Worm (Caenorhabditis elegans): ENCODE data around the gene srxa-19.
A peak's percentile ranks its signal among the peaks of the same experiment; 100 is the strongest.

The srxa-19 gene

DNA sequence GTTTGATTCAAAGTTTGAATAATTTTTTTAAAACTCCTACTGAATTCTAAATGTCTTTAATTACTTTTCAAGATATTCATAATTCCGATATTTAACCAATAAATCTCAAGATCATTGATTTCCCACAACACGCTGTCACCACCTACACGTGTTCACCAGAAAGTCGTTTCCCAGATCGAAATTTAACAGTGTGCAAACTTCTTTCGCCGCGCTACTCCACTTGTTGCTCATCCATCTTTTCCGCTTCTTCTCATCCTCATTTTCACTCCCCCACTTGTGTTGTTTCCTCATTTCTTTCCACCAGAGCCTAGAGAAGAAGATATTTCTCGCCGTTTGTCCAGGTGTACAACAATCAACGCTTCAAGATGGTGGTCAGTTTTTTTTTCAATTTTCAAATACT lies 23.1 kb upstream of the srxa-19 start, which contains the start of gene C51E3.9:
C51E3.9 (plus strand) TSS at position 301 of the 400 bp plus-strand sequence.
- peak; percentile 31 for TF ChIP-seq nhr-129 (tag; optimal IDR thresholded peaks at IDR 0.05)
- no peak for TF ChIP-seq C34F6.9 (tag; optimal IDR thresholded peaks at IDR 0.05)
- no peak for TF ChIP-seq R02D3.7 (tag; optimal IDR thresholded peaks at IDR 0.05)

DNA sequence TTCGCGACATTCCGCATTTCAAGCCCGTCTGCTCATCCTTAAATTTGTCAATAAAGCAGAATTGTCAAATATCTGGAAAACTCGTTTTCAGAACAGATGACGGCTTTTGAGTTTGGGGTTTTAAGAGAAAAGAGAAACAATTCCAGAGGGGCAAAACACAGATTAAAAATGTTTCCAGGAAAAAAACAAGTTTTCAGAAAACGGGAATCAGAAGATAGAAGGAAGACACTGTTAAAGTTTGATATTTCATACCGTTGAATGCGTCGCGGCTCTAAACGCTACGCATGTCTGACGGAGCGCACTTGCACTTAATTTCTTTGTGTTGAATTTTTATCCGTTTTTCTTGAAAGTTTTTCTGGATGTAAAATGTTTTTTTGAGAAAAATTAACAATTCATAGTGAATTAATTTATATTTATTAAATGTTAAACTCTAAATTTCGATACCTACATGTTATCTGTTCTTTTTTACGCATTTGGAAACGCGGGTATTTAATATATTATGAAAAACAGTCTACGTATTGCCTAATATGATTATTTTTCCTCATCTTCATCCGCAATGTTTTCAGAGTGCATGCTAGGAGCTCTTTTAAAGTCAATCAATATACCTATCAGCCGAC lies 11.6 kb upstream of the srxa-19 start, which contains the start of the genes C08B6.18, wdr-20 and C08B6.8:
C08B6.18 (minus strand) TSS at position 51 of the 617 bp plus-strand sequence.
wdr-20 (minus strand) TSS at position 82 of the 617 bp plus-strand sequence.
C08B6.8 (plus strand) TSS at position 567 of the 617 bp plus-strand sequence.
- no peak for TF ChIP-seq unc-62 (GFP tag; optimal IDR thresholded peaks at IDR 0.05)
- TF ChIP-seq nhr-25 (tag; optimal IDR thresholded peaks at IDR 0.05), result no peak
- TF ChIP-seq R02D3.7 (tag; optimal IDR thresholded peaks at IDR 0.05), result no peak
- no peak for TF ChIP-seq ceh-16 (tag; optimal IDR thresholded peaks at IDR 0.05)
- no peak for TF ChIP-seq sma-9 (GFP tag; optimal IDR thresholded peaks at IDR 0.05)
- TF ChIP-seq sma-9 (tag; optimal IDR thresholded peaks at IDR 0.05), result no peak
- no peak for TF ChIP-seq blmp-1 (tag; optimal IDR thresholded peaks at IDR 0.05; ENCODE audit: insufficient read depth)
- no peak for TF ChIP-seq lin-39 (tag; optimal IDR thresholded peaks at IDR 0.05)
- no peak for TF ChIP-seq skn-1 (tag; optimal IDR thresholded peaks at IDR 0.05)
- TF ChIP-seq nhr-21 (tag; optimal IDR thresholded peaks at IDR 0.05), result no peak
- TF ChIP-seq sem-4 (tag; optimal IDR thresholded peaks at IDR 0.05), result no peak
- no peak for TF ChIP-seq ceh-82 (tag; optimal IDR thresholded peaks at IDR 0.05)
- TF ChIP-seq gmeb-1 (tag; optimal IDR thresholded peaks at IDR 0.05), result no peak
- TF ChIP-seq nhr-11 (tag; optimal IDR thresholded peaks at IDR 0.05), result no peak
- no peak for TF ChIP-seq nhr-23 (tag; optimal IDR thresholded peaks at IDR 0.05)
- no peak for TF ChIP-seq fos-1 (tag; optimal IDR thresholded peaks at IDR 0.05)
- TF ChIP-seq ZK546.5 (tag; optimal IDR thresholded peaks at IDR 0.05), result no peak
- no peak for TF ChIP-seq aly-2 (tag; optimal IDR thresholded peaks at IDR 0.05)
- TF ChIP-seq mab-5 (tag; optimal IDR thresholded peaks at IDR 0.05), result no peak
- TF ChIP-seq mbf-1 (tag; optimal IDR thresholded peaks at IDR 0.05), result no peak
- TF ChIP-seq lsy-2 (tag; optimal IDR thresholded peaks at IDR 0.05), result peak in 1 of 2 experiments; percentile 38
- no peak for TF ChIP-seq crh-2 (tag; optimal IDR thresholded peaks at IDR 0.05)
- TF ChIP-seq mdl-1 (tag; optimal IDR thresholded peaks at IDR 0.05), result no peak
- no peak for TF ChIP-seq nhr-10 (tag; optimal IDR thresholded peaks at IDR 0.05)
- TF ChIP-seq ztf-1 (GFP tag; conservative IDR thresholded peaks at IDR 0.05), result no peak
- TF ChIP-seq nhr-6 (tag; optimal IDR thresholded peaks at IDR 0.05), result no peak
- peak; percentile 65 for TF ChIP-seq snpc-4 (tag; optimal IDR thresholded peaks at IDR 0.05)
- TF ChIP-seq egl-27 (tag; optimal IDR thresholded peaks at IDR 0.05), result no peak
- peak; percentile 47 for TF ChIP-seq lin-13 (GFP tag; optimal IDR thresholded peaks at IDR 0.05)
- no peak for TF ChIP-seq Y55F3AM.14 (GFP tag; optimal IDR thresholded peaks at IDR 0.05)
- no peak for TF ChIP-seq ztf-4 (tag; optimal IDR thresholded peaks at IDR 0.05)
- peak; percentile 51 for TF ChIP-seq unc-55 (GFP tag; optimal IDR thresholded peaks at IDR 0.05)
- TF ChIP-seq nhr-129 (tag; optimal IDR thresholded peaks at IDR 0.05), result peak; percentile 14
- no peak for TF ChIP-seq nhr-12 (tag; optimal IDR thresholded peaks at IDR 0.05)
- TF ChIP-seq C34F6.9 (tag; optimal IDR thresholded peaks at IDR 0.05), result peak; percentile 55

DNA sequence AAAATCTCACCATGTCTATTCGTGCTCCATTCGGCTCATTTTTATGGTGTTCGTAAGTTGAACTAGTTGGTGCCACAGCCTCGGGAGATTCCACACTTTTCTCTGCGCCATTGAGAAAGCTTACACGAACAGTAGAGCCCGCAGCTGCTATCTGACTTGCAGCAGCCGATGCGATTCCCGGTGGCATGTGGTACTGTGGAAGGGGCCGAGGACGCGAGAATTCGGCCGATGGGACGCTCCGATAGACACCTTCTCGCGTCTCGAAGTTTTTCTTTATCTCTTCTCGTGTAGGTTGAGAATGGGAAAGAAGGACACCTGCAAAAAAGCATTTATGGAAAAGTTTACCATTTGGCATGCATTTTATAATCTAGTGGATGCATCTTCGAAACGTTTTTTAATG lies 10.7 kb upstream of the srxa-19 start:
- no peak for TF ChIP-seq nhr-12 (tag; optimal IDR thresholded peaks at IDR 0.05)
- TF ChIP-seq gmeb-1 (tag; optimal IDR thresholded peaks at IDR 0.05), result no peak
- no peak for TF ChIP-seq blmp-1 (tag; optimal IDR thresholded peaks at IDR 0.05; ENCODE audit: insufficient read depth)
- no peak for TF ChIP-seq nhr-129 (tag; optimal IDR thresholded peaks at IDR 0.05)
- TF ChIP-seq elt-3 (tag; optimal IDR thresholded peaks at IDR 0.05), result no peak
- TF ChIP-seq sma-3 (GFP tag; optimal IDR thresholded peaks at IDR 0.05), result no peak
- TF ChIP-seq dmd-4 (tag; optimal IDR thresholded peaks at IDR 0.05), result no peak
- no peak for TF ChIP-seq sem-4 (tag; optimal IDR thresholded peaks at IDR 0.05)
- TF ChIP-seq ztf-1 (GFP tag; conservative IDR thresholded peaks at IDR 0.05), result no peak
- TF ChIP-seq Y55F3AM.14 (GFP tag; optimal IDR thresholded peaks at IDR 0.05), result no peak
- no peak for TF ChIP-seq unc-62 (GFP tag; optimal IDR thresholded peaks at IDR 0.05)
- no peak for TF ChIP-seq ama-1 (optimal IDR thresholded peaks at IDR 0.05)
- TF ChIP-seq ceh-16 (tag; optimal IDR thresholded peaks at IDR 0.05), result no peak
- TF ChIP-seq F13H6.1 (tag; optimal IDR thresholded peaks at IDR 0.05), result no peak
- no peak for TF ChIP-seq lin-11 (tag; optimal IDR thresholded peaks at IDR 0.05)
- TF ChIP-seq alr-1 (tag; optimal IDR thresholded peaks at IDR 0.05), result no peak
- no peak for TF ChIP-seq ZK546.5 (tag; optimal IDR thresholded peaks at IDR 0.05)
- TF ChIP-seq lin-39 (tag; optimal IDR thresholded peaks at IDR 0.05), result no peak
- TF ChIP-seq nhr-25 (tag; optimal IDR thresholded peaks at IDR 0.05), result no peak

Measured in whole organism, L2 larva.